Fruit fly (Drosophila melanogaster) whole organism, prepupa: Measurements from ENCODE around the gene Taf11.
A peak's percentile ranks its signal among the peaks of the same experiment; 100 is the strongest.

Experiments
- CG10631 ChIP-seq: fragments of 200-800 bp; sonication (Bioruptor generic); optimal IDR thresholded peaks from 2 replicates; lab custom pipeline; 2016; ENCODE audit warnings: missing biosample characterization, missing genetic modification characterization
- CG11762 ChIP-seq: fragments of 200-800 bp; sonication (Bioruptor generic); optimal IDR thresholded peaks from 3 replicates; lab custom pipeline; 2016; ENCODE audit warnings: missing biosample characterization, missing genetic modification characterization; ENCODE audit not compliant: insufficient read depth
- CG11902 ChIP-seq: fragments of 200-800 bp; sonication (Bioruptor generic); optimal IDR thresholded peaks from 3 replicates; lab custom pipeline; 2016; ENCODE audit warnings: missing biosample characterization, missing genetic modification characterization
- CG15336 ChIP-seq: fragments of 200-800 bp; sonication (Bioruptor generic); IDR thresholded peaks from 2 replicates; pipeline ENCODE4 v1.3.6; 2022; ENCODE audit warnings: missing biosample characterization, missing genetic modification characterization
- CG1621 ChIP-seq: fragments of 200-800 bp; sonication (Bioruptor generic); optimal IDR thresholded peaks from 3 replicates; lab custom pipeline; 2018; ENCODE audit warnings: missing biosample characterization, mild to moderate bottlenecking, missing genetic modification characterization
- CG32006 ChIP-seq: fragments of 200-800 bp; sonication (Bioruptor generic); optimal IDR thresholded peaks from 3 replicates; lab custom pipeline; 2017; ENCODE audit warnings: missing biosample characterization, mild to moderate bottlenecking, missing genetic modification characterization
- CG34406 ChIP-seq: fragments of 200-800 bp; sonication (Bioruptor generic); optimal IDR thresholded peaks from 3 replicates; lab custom pipeline; 2016; ENCODE audit warnings: missing biosample characterization, missing genetic modification characterization
- CG3919 ChIP-seq: fragments of 200-800 bp; sonication (Bioruptor generic); optimal IDR thresholded peaks from 3 replicates; lab custom pipeline; 2016; ENCODE audit warnings: missing biosample characterization, missing genetic modification characterization
- CG4318 ChIP-seq: fragments of 200-800 bp; sonication (Bioruptor generic); optimal IDR thresholded peaks from 3 replicates; lab custom pipeline; 2017; ENCODE audit warnings: missing biosample characterization, mild to moderate bottlenecking, missing genetic modification characterization
- CG6163 ChIP-seq: fragments of 200-800 bp; sonication (Bioruptor generic); IDR thresholded peaks from 3 replicates; pipeline ENCODE4 v1.3.6; 2022; ENCODE audit warnings: missing biosample characterization, missing genetic modification characterization
- CG6276 ChIP-seq: fragments of 200-800 bp; sonication (Bioruptor generic); optimal IDR thresholded peaks from 2 replicates; lab custom pipeline; 2017; ENCODE audit warnings: missing biosample characterization, mild to moderate bottlenecking, missing genetic modification characterization
- CG6792 ChIP-seq: fragments of 200-800 bp; sonication (Bioruptor generic); optimal IDR thresholded peaks from 3 replicates; lab custom pipeline; 2016; ENCODE audit warnings: missing biosample characterization, missing genetic modification characterization
- CG6808 ChIP-seq: fragments of 200-800 bp; sonication (Bioruptor generic); optimal IDR thresholded peaks from 3 replicates; lab custom pipeline; 2017; ENCODE audit warnings: missing biosample characterization, missing genetic modification characterization, mild to moderate bottlenecking, moderate library complexity, missing genetic modification reagents
- CG8119 ChIP-seq: fragments of 200-800 bp; sonication (Bioruptor generic); IDR thresholded peaks from 3 replicates; pipeline ENCODE4 v1.3.6; 2022; ENCODE audit warnings: missing biosample characterization, missing genetic modification characterization
- CG8319 ChIP-seq: fragments of 200-800 bp; sonication (Bioruptor generic); optimal IDR thresholded peaks from 3 replicates; lab custom pipeline; 2016; ENCODE audit warnings: missing biosample characterization, missing genetic modification characterization
- CG9139 ChIP-seq: fragments of 200-800 bp; sonication (Bioruptor generic); optimal IDR thresholded peaks from 3 replicates; lab custom pipeline; 2017; ENCODE audit warnings: missing biosample characterization, mild to moderate bottlenecking, missing genetic modification characterization
- Eip75B ChIP-seq: fragments of 200-800 bp; sonication (Bioruptor generic); optimal IDR thresholded peaks from 3 replicates; lab custom pipeline; 2016; ENCODE audit warnings: missing biosample characterization, missing genetic modification characterization
- Eip78C ChIP-seq: fragments of 200-800 bp; sonication (Bioruptor generic); peaks from one replicate; lab custom pipeline; 2016; ENCODE audit warnings: missing biosample characterization, missing genetic modification characterization
- Eip93F ChIP-seq: fragments of 200-800 bp; sonication (Bioruptor generic); optimal IDR thresholded peaks from 2 replicates; lab custom pipeline; 2016; ENCODE audit warnings: missing biosample characterization, mild to moderate bottlenecking, missing genetic modification characterization
- Hr38 ChIP-seq: sonication (Bioruptor generic); optimal IDR thresholded peaks from 2 replicates; lab custom pipeline; 2016; ENCODE audit warnings: missing biosample characterization, missing genetic modification characterization
- Hr39 ChIP-seq: fragments of 200-800 bp; sonication (Bioruptor generic); optimal IDR thresholded peaks from 2 replicates; lab custom pipeline; 2016; ENCODE audit warnings: missing biosample characterization, missing genetic modification characterization
- Hr4 ChIP-seq: fragments of 200-800 bp; sonication (Bioruptor generic); optimal IDR thresholded peaks from 3 replicates; lab custom pipeline; 2016; ENCODE audit warnings: missing biosample characterization, missing genetic modification characterization
- Met ChIP-seq: fragments of 200-800 bp; sonication (Bioruptor generic); optimal IDR thresholded peaks from 3 replicates; lab custom pipeline; 2016; ENCODE audit warnings: missing biosample characterization, missing genetic modification characterization
- OdsH ChIP-seq: fragments of 200-800 bp; sonication (Bioruptor generic); optimal IDR thresholded peaks from 3 replicates; lab custom pipeline; 2016; ENCODE audit warnings: missing biosample characterization, missing genetic modification characterization
- Sox102F ChIP-seq: fragments of 200-800 bp; sonication (Bioruptor generic); optimal IDR thresholded peaks from 2 replicates; lab custom pipeline; 2016; ENCODE audit warnings: missing biosample characterization, mild to moderate bottlenecking, missing genetic modification characterization
- Sox14 ChIP-seq: fragments of 200-800 bp; sonication (Bioruptor generic); optimal IDR thresholded peaks from 3 replicates; lab custom pipeline; 2016; ENCODE audit warnings: missing biosample characterization, missing genetic modification characterization
- Sox15 ChIP-seq: fragments of 200-800 bp; sonication (Bioruptor generic); optimal IDR thresholded peaks from 3 replicates; lab custom pipeline; 2016; ENCODE audit warnings: missing biosample characterization, missing genetic modification characterization
- acj6 ChIP-seq: fragments of 200-800 bp; sonication (Bioruptor generic); optimal IDR thresholded peaks from 3 replicates; lab custom pipeline; 2016; ENCODE audit warnings: missing biosample characterization, missing genetic modification characterization
- cyc ChIP-seq: fragments of 200-800 bp; sonication (Bioruptor generic); optimal IDR thresholded peaks from 3 replicates; lab custom pipeline; 2016; ENCODE audit warnings: missing biosample characterization, missing genetic modification characterization
- dac ChIP-seq: fragments of 200-800 bp; sonication (Bioruptor generic); optimal IDR thresholded peaks from 2 replicates; lab custom pipeline; 2017; ENCODE audit warnings: missing biosample characterization, mild to moderate bottlenecking, missing genetic modification characterization
- dsx ChIP-seq: fragments of 200-800 bp; optimal IDR thresholded peaks from 3 replicates; lab custom pipeline; 2019; ENCODE audit warnings: missing biosample characterization, mild to moderate bottlenecking, missing genetic modification characterization, moderate library complexity; ENCODE audit not compliant: poor library complexity, severe bottlenecking
- esn ChIP-seq: fragments of 200-800 bp; sonication (Bioruptor generic); optimal IDR thresholded peaks from 2 replicates; lab custom pipeline; 2016; ENCODE audit warnings: missing biosample characterization, mild to moderate bottlenecking, missing genetic modification characterization, moderate library complexity
- fd59A ChIP-seq: fragments of 200-800 bp; sonication (Bioruptor generic); optimal IDR thresholded peaks from 2 replicates; lab custom pipeline; 2017; ENCODE audit warnings: missing biosample characterization, mild to moderate bottlenecking, missing genetic modification characterization, missing genetic modification reagents
- fd85E ChIP-seq: fragments of 200-800 bp; sonication (Bioruptor generic); optimal IDR thresholded peaks from 3 replicates; lab custom pipeline; 2016; ENCODE audit warnings: missing biosample characterization, missing genetic modification characterization
- fkh ChIP-seq: fragments of 200-800 bp; sonication (Bioruptor generic); optimal IDR thresholded peaks from 3 replicates; lab custom pipeline; 2017; ENCODE audit warnings: missing biosample characterization, mild to moderate bottlenecking, missing genetic modification characterization, moderate library complexity
- lz ChIP-seq: fragments of 200-800 bp; sonication (Bioruptor generic); optimal IDR thresholded peaks from 3 replicates; lab custom pipeline; 2016; ENCODE audit warnings: missing biosample characterization, missing genetic modification characterization
- net ChIP-seq: fragments of 200-800 bp; sonication (Bioruptor generic); optimal IDR thresholded peaks from 3 replicates; lab custom pipeline; 2016; ENCODE audit warnings: missing biosample characterization, missing genetic modification characterization
- pdm3 ChIP-seq: fragments of 200-800 bp; sonication (Bioruptor generic); optimal IDR thresholded peaks from 3 replicates; lab custom pipeline; 2016; ENCODE audit warnings: missing biosample characterization, missing genetic modification characterization
- salr ChIP-seq, 2 experiments: fragments of 200-800 bp; sonication (Bioruptor generic); optimal IDR thresholded peaks; 3 replicates each; lab custom pipeline; 2016 to 2018; ENCODE audit warnings: missing biosample characterization in 2 of 2, missing genetic modification characterization in 2 of 2, mild to moderate bottlenecking in 1 of 2
- spab ChIP-seq: fragments of 200-800 bp; sonication (Bioruptor generic); optimal IDR thresholded peaks from 2 replicates; lab custom pipeline; 2017; ENCODE audit warnings: missing biosample characterization, mild to moderate bottlenecking, missing genetic modification characterization, missing genetic modification reagents
- ss ChIP-seq, 2 experiments: fragments of 200-800 bp; sonication (Bioruptor generic); optimal IDR thresholded peaks; 2 replicates in 1 of 2; 3 replicates in 1 of 2; lab custom pipeline; 2017 to 2018; ENCODE audit warnings: mild to moderate bottlenecking in 2 of 2, missing biosample characterization in 2 of 2, missing genetic modification characterization in 2 of 2, moderate library complexity in 1 of 2
- svp ChIP-seq: fragments of 200-800 bp; sonication (Bioruptor generic); peaks from one replicate; lab custom pipeline; 2016; ENCODE audit warnings: missing biosample characterization, missing genetic modification characterization

Gene Taf11

DNA sequence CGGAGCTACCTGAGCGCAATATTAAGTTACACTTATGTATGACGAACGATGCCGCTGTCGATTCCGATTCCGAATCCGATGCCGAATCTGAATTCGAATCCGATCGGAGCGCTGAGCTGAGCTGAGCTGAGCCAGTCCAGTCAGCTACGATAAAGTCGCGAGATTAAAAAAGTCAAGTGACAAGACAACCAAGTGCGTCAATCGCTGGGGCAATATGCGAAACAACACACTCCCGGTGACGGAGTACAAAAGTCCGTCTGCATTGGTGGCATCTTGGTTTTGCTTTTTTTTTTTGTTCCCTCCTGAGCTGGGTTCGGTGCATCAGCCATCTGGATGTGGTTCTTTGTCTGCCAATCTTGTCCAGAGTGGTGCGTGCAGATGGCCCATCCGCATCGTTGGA is 16.7 kb upstream of the Taf11 start:
- TF ChIP-seq svp (GFP tag; lab: Kevin White, UChicago): peak; percentile 90
- no peak for TF ChIP-seq CG8119 (GFP tag; lab: Robert Waterston, UW)
- TF ChIP-seq Sox15 (GFP tag; lab: Kevin White, UChicago): no peak
- TF ChIP-seq acj6: no peak
- peak; percentile 46 for TF ChIP-seq Sox14 (GFP tag; lab: Kevin White, UChicago)
- peak; percentile 37 to 65 for TF ChIP-seq ss (GFP tag; optimal IDR thresholded peaks at IDR 0.05; lab: Kevin White, UChicago)
- TF ChIP-seq Hr39: no peak
- TF ChIP-seq net (GFP tag; lab: Kevin White, UChicago): peak; percentile 5
- TF ChIP-seq CG6808 (GFP tag; lab: Kevin White, UChicago): peak; percentile 7
- no peak for TF ChIP-seq fd59A (GFP tag; lab: Kevin White, UChicago)
- TF ChIP-seq spab: no peak

DNA sequence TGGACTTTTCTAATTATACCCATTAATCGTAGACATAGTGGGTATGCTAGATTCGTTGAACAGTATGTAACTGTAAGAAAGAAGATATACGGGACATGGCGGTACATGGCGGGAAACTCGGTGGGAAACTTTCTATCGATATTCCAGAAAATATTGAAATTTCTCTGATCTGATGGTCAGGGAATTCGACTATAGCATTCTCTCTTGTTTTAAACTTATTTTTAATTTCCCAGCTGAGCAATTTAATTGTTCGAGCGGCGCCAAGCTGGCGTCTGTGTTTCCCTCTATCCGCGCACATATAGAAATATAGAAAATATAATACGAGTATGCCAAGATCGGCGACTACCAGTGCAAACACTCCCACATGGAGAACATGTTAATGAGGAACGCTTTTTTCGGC is 16.1 kb upstream of the Taf11 start:
- TF ChIP-seq Sox14 (GFP tag; lab: Kevin White, UChicago): peak; percentile 7
- no peak for TF ChIP-seq Hr39
- TF ChIP-seq ss (GFP tag; optimal IDR thresholded peaks at IDR 0.05; lab: Kevin White, UChicago): no peak
- TF ChIP-seq spab: no peak
- TF ChIP-seq Met (GFP tag; lab: Kevin White, UChicago): peak; percentile 3
- TF ChIP-seq CG15336 (GFP tag; lab: Robert Waterston, UW): peak; percentile 49; the same call in 1 of the 2 replicates
- TF ChIP-seq Hr38 (GFP tag; lab: Kevin White, UChicago): no peak
- TF ChIP-seq CG8119 (GFP tag; lab: Robert Waterston, UW): no peak
- TF ChIP-seq dsx: no peak
- peak; percentile 44 for TF ChIP-seq Eip78C
- no peak for TF ChIP-seq CG11762 (GFP tag; lab: Kevin White, UChicago)
- TF ChIP-seq CG3919 (GFP tag; lab: Kevin White, UChicago): no peak
- TF ChIP-seq OdsH (GFP tag; lab: Kevin White, UChicago): peak; percentile 13
- TF ChIP-seq dac (GFP tag; lab: Kevin White, UChicago): peak; percentile 0
- no peak for TF ChIP-seq Eip93F (GFP tag; lab: Kevin White, UChicago)
- no peak for TF ChIP-seq fd85E (GFP tag; lab: Kevin White, UChicago)
- no peak for TF ChIP-seq esn
- no peak for TF ChIP-seq CG10631 (GFP tag; lab: Kevin White, UChicago)
- TF ChIP-seq CG8319: no peak
- no peak for TF ChIP-seq CG6792 (GFP tag; lab: Kevin White, UChicago)
- TF ChIP-seq net (GFP tag; lab: Kevin White, UChicago): no peak
- no peak for TF ChIP-seq CG4318 (GFP tag; lab: Kevin White, UChicago)
- TF ChIP-seq CG32006 (GFP tag; lab: Kevin White, UChicago): peak; percentile 68
- TF ChIP-seq CG11902: no peak
- TF ChIP-seq CG6163 (GFP tag; lab: Robert Waterston, UW): no peak
- TF ChIP-seq acj6: peak; percentile 12
- no peak for TF ChIP-seq CG1621
- TF ChIP-seq pdm3 (GFP tag; lab: Kevin White, UChicago): peak; percentile 14
- peak; percentile 22 for TF ChIP-seq Eip75B (GFP tag; lab: Kevin White, UChicago)
- TF ChIP-seq CG9139 (GFP tag; lab: Kevin White, UChicago): no peak
- TF ChIP-seq CG6276 (GFP tag; lab: Kevin White, UChicago): no peak
- TF ChIP-seq Sox102F (GFP tag; lab: Kevin White, UChicago): peak; percentile 15
- no peak for TF ChIP-seq CG34406
- TF ChIP-seq lz: no peak
- TF ChIP-seq Hr4: peak; percentile 49
- no peak for TF ChIP-seq cyc (GFP tag; lab: Kevin White, UChicago)

DNA sequence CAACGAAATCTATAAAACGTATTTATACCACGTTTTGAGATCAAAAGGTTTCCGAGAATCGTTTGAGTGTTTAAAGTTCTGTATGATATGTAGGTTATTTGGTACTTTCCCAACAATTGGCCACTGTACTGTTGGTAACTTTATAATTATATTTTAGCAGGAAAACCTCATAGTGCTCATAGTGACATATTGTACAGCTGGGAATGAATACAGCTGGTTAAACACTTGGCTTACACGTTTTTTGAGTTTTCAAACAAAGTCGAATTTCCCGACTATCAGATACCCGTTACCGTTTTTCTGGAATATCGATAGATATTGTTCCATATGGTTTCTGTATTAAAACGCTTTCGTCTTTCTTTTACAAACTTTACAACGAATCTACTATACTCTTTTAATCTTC is 15.4 kb upstream of the Taf11 start:
- TF ChIP-seq fkh (GFP tag; lab: Kevin White, UChicago) (peak; percentile 37), salr (GFP tag; optimal IDR thresholded peaks at IDR 0.05; lab: Kevin White, UChicago) (no peak), svp (GFP tag; lab: Kevin White, UChicago) (peak; percentile 67)
